Worm (Caenorhabditis elegans) whole organism, L4/young adult: ENCODE data around the gene Y41E3.6.

Source experiments
- dao-5 ChIP-seq: sonication (generic microtip); optimal IDR thresholded peaks from 2 replicates; lab custom pipeline; 2016; ENCODE audit warnings: missing genotype, missing genetic modification characterization, moderate library complexity, missing compliant biosample characterization
- him-1 ChIP-seq: sonication (generic microtip); optimal IDR thresholded peaks from 2 replicates; lab custom pipeline; 2016; ENCODE audit warnings: missing genotype, missing genetic modification reagents, missing genetic modification characterization, missing compliant biosample characterization

DNA sequence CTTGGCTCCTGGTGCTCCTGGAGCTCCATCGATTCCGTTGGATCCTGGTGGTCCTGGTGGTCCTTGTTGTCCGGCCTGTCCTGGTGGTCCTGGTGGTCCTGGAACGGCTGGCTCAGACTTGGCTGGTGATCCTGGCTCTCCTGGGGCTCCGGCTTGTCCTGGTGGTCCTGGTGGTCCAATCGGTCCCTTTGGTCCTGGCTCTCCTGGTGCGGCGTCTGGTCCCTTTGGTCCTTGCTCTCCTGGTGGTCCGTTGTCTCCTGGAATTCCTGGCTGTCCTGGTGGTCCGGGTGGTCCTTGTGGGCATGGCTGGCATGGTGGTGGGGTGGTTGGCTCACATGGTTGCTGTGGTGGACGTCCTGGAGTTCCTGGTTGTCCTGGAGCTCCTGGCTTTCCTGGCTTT, 20.7 kb upstream of the Y41E3.6 start:
- TF ChIP-seq him-1 (tag; lab: Kevin White, UChicago) (no peak), dao-5 (no peak)
